Worm (Caenorhabditis elegans): ENCODE data around the gene K09C6.8.

DNA sequence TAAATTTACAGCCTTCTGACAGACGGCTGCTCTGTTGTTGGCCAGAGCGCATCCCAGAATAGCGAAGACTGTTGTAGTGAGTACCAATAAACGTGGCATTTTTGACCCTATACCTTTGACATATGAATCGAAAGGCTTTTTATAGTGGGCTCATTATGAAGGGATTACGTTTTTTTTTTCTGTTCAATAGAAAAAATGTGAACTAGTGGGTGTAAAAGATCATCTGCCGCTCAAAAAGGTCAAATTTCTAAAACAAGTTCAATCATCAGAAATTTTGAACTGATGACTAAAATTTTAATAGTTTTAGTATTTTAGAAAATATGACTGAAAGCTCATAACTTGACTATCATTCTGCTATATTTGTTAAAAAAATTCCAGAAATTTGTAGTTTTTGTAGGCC lies 11.9 kb upstream of the K09C6.8 start, which contains the start of gene K09C6.9:
- no peak for TF ChIP-seq egl-27 (tag; optimal IDR thresholded peaks at IDR 0.05)
- no peak for TF ChIP-seq nhr-43 (tag; optimal IDR thresholded peaks at IDR 0.05; ENCODE audit: poor library complexity, severe bottlenecking)
- TF ChIP-seq ceh-28 (tag; optimal IDR thresholded peaks at IDR 0.05), result no peak
- TF ChIP-seq elt-2 (tag; optimal IDR thresholded peaks at IDR 0.05), result no peak
- no peak for TF ChIP-seq unc-39 (tag; optimal IDR thresholded peaks at IDR 0.05)
- TF ChIP-seq aly-2 (tag; optimal IDR thresholded peaks at IDR 0.05), result no peak
- no peak for TF ChIP-seq pha-4 (tag; optimal IDR thresholded peaks at IDR 0.05)
- no peak for TF ChIP-seq lin-39 (tag; optimal IDR thresholded peaks at IDR 0.05)
- TF ChIP-seq nfya-1 (tag; optimal IDR thresholded peaks at IDR 0.05; ENCODE audit: insufficient read depth), result no peak
- TF ChIP-seq nhr-28 (tag; optimal IDR thresholded peaks at IDR 0.05), result no peak
- TF ChIP-seq lsy-12 (tag; optimal IDR thresholded peaks at IDR 0.05), result no peak
